Worm (Caenorhabditis elegans) whole organism, early embryonic: Measurements from ENCODE around the gene str-238.
A peak's percentile ranks its signal among the peaks of the same experiment; 100 is the strongest.

ENCODE experiments used
- B0310.2 ChIP-seq: sonication (generic microtip); optimal IDR thresholded peaks from 2 replicates; lab custom pipeline; 2016; ENCODE audit warnings: mild to moderate bottlenecking, missing genetic modification characterization, missing compliant biosample characterization
- F13C5.2 ChIP-seq: sonication (generic microtip); optimal IDR thresholded peaks from 2 replicates; lab custom pipeline; 2017; ENCODE audit warnings: mild to moderate bottlenecking, missing genetic modification characterization, inconsistent platforms, missing compliant biosample characterization
- aly-1 ChIP-seq: sonication (generic microtip); optimal IDR thresholded peaks from 2 replicates; lab custom pipeline; 2016; ENCODE audit warnings: missing genetic modification characterization, missing compliant biosample characterization
- ama-1 ChIP-seq: fragments of 150-350 bp; optimal IDR thresholded peaks from 2 replicates; lab custom pipeline; 2014
- ceh-13 ChIP-seq: fragments of 200-800 bp; sonication (Bioruptor generic); optimal IDR thresholded peaks from 2 replicates; lab custom pipeline; 2018; ENCODE audit warnings: mild to moderate bottlenecking, missing genetic modification characterization, missing compliant biosample characterization
- ceh-36 ChIP-seq: sonication (generic microtip); optimal IDR thresholded peaks from 2 replicates; lab custom pipeline; 2016; ENCODE audit warnings: missing genetic modification characterization, inconsistent platforms, missing compliant biosample characterization
- ets-7 ChIP-seq: sonication (generic microtip); optimal IDR thresholded peaks from 2 replicates; lab custom pipeline; 2016; ENCODE audit warnings: missing genotype, missing genetic modification characterization, missing compliant biosample characterization
- flt-1 ChIP-seq: fragments of 200-800 bp; sonication (Bioruptor generic); IDR thresholded peaks from 2 replicates; pipeline ENCODE4 v1.3.6; 2022; ENCODE audit warnings: missing genetic modification characterization, missing compliant biosample characterization
- hmbx-1 ChIP-seq: sonication (generic microtip); optimal IDR thresholded peaks from 2 replicates; lab custom pipeline; 2016; ENCODE audit warnings: mild to moderate bottlenecking, missing genetic modification characterization, missing compliant biosample characterization
- hmg-4 ChIP-seq: fragments of 200-800 bp; sonication (Bioruptor generic); optimal IDR thresholded peaks from 2 replicates; lab custom pipeline; 2018; ENCODE audit warnings: mild to moderate bottlenecking, missing genetic modification characterization, missing compliant biosample characterization
- hnd-1 ChIP-seq: sonication (generic microtip); optimal IDR thresholded peaks from 2 replicates; lab custom pipeline; 2016; ENCODE audit warnings: missing genetic modification characterization, missing compliant biosample characterization
- pes-1 ChIP-seq: fragments of 200-800 bp; sonication (Bioruptor generic); IDR thresholded peaks from 2 replicates; pipeline ENCODE4 v1.3.6; 2022; ENCODE audit warnings: missing genetic modification reagents, missing genetic modification characterization, missing compliant biosample characterization
- scrt-1 ChIP-seq: fragments of 200-800 bp; sonication (Bioruptor generic); IDR thresholded peaks from 2 replicates; pipeline ENCODE4 v1.3.6; 2022; ENCODE audit warnings: missing genetic modification characterization, missing compliant biosample characterization
- sea-1 ChIP-seq: fragments of 200-800 bp; sonication (Bioruptor generic); conservative IDR thresholded peaks from 2 replicates; pipeline ENCODE4 v1.3.6; 2022; ENCODE audit warnings: missing genetic modification characterization, missing compliant biosample characterization
- tbx-11 ChIP-seq: fragments of 200-800 bp; sonication (Bioruptor generic); IDR thresholded peaks from 2 replicates; pipeline ENCODE4 v1.3.6; 2022; ENCODE audit warnings: missing genetic modification characterization, missing compliant biosample characterization
- tbx-37 ChIP-seq: fragments of 200-800 bp; sonication (Bioruptor generic); conservative IDR thresholded peaks from 2 replicates; pipeline ENCODE4 v1.3.6; 2022; ENCODE audit warnings: missing genetic modification reagents, missing genetic modification characterization, missing compliant biosample characterization
- tra-4 ChIP-seq: sonication (generic microtip); optimal IDR thresholded peaks from 2 replicates; lab custom pipeline; 2017; ENCODE audit warnings: missing genetic modification characterization, missing compliant biosample characterization

The str-238 gene

DNA sequence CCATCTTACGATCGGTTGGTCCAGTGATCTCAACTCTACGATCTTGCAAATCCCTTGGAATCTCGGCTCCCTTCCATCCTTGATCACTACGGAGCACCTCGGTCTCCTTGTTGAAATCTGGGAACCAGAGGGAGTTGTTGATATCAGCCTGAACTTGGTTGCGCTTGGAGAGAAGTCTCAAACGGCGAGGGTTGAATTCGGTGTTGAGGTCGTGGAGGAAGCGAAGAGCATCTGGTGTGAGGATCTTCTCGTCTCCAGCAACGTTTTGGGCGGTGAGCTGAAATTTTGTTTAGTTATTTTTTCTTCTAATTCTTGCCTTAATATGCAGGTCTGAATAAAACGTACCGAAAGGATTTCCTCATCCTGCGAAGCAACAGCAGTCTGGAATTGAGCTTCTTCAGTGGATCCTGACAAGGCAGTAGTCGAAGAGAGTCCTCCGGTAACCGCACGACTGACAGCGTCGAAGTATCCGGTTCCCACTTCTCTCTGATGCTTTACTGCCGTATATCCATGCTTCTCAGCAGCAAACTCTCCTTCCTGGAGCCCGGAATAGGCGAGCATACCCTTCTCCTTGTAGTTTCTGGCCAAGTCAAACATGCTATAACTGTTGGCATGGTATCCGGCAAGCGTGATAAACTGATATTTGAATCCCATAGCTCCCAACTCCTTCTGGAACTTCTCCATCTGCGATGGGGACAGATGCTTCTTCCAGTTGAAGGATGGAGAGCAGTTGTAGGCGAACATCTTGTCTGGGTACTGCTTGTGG lies 38.8 kb upstream of the str-238 start:
- no peak for TF ChIP-seq tbx-37 (GFP tag; lab: Robert Waterston, UW)
- TF ChIP-seq aly-1 = peak; percentile 12

DNA sequence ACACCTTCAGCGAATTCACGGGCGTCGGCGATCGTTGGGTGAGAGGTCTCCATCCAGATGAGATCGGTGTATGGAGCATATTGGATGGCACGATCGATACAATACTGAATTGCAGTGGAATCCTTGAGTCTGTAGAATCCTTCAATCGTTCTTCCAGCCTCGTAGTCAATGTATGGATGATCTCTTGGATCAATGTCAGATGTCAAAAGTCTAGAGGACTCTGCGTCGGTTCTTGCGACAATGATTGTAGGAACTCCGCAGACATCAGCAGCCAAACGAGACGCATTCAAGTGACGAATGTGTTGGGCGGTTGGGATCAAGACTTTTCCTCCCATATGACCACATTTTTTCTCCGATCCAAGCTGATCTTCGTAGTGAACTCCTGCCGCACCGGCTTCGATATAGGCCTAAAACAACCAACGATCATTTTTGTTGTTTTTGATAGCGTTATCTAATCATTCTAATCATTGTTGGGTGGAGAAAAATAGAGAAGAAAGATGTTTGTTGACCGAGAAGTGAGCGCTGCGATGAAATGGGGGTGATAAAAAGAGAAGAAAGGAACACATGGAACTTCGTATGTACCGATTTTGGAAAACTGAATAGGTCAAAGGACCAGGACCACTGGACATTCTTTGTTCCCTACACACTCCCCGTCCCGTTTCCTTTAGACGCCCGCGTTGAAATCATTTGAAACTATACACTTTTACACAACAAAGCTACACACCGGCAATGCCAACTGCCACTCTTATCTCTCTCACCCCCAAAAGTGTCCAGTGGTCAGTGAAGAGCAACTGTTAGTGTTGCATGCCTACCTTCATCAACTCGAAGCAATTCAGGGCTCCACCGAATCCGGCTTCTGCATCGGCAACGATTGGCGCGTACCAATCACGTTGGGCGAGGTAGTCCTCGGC lies 38.0 kb upstream of the str-238 start:
- no peak for TF ChIP-seq hnd-1 (tag; lab: Kevin White, UChicago)
- no peak for TF ChIP-seq tbx-37 (GFP tag; lab: Robert Waterston, UW)
- no peak for TF ChIP-seq F13C5.2
- TF ChIP-seq aly-1 = no peak

DNA sequence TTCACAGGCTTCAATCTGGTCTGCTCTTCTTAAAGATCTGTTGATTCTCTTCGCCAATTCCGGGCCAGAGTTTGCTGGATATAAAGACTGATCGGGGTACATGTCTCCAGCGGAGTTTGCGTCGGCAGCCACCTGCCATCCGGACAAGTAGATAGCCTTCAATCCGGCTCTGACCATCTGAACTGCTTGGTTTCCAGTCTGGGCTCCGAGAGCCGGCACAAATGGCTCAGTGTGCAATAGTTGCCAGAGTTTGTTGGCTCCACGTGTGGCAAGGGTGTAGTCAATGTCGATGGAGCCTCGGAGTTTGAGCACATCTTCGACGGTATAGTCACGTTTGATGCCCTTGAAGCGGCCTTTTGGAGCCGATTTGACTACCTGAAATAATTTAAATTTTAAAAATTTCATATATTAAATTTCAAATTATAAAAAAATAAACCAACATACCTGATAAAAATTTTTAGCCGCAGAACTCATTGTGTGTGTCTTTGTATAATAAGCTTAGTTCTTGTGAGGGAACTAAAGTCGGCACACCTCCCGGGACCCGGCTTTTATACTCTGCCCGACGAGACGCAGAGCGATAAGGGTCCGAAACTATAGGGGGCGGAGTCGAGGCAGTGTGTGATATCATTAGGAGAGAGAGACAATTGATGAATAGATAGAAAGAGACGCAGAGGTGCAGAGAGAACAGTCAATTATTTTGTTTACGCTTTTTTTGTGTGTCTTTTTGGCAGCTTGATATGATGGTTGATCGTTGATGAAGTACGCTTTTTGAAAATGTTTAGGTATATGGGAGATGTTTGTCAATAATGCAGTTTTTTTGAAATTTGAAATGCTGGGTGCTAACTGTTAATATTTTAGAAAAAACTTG lies 37.1 kb upstream of the str-238 start, which contains the start of the genes icl-1 and srh-2:
TSS of gene icl-1 (minus strand) at position 521 of the 868 bp plus-strand sequence.
TSS of gene srh-2 (plus strand) at position 818 of the 868 bp plus-strand sequence.
- no peak for TF ChIP-seq tbx-11 (GFP tag; lab: Robert Waterston, UW)
- no peak for TF ChIP-seq ama-1
- no peak for TF ChIP-seq ets-7 (tag; lab: Kevin White, UChicago)

DNA sequence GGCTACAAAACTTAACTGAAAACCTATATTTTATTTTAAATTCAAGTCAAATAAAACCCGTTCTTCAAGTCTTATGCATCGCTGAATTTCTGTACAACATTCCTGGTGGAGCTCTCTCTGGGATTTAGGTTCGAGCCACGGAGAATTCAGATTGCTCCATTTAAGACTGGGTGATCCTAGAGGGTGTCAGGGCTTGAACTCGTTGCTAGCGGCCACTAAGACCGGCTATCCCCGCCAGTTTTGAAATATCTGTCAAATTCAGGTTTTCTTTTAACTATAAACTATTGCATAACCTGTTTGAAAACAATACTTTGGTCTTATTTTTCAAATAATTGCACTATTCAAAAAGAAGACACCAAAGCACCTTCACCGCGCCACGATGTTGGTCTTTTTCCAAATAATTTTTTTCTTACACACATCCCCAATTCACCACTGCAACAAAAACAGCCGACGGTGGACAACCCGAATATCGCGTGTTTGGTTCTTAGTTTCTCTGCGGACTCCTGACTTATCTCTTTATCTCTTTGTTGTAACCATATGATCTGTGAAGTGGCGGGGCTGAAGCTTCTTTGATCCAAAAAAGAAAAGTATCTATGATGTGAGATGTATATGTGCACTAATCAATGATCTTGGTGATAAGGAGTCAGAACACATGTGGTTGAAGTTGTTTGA lies 35.9 kb upstream of the str-238 start:
- TF ChIP-seq B0310.2 (tag; lab: Kevin White, UChicago) (no peak), hnd-1 (tag; lab: Kevin White, UChicago) (no peak), flt-1 (no peak), ceh-13 (GFP tag; lab: Kevin White, UChicago) (no peak), ama-1 (no peak)

ce11 chrV:730216-730615 lies 34.6 kb upstream of the str-238 start:
- TF ChIP-seq aly-1 = no peak
- no peak for TF ChIP-seq tbx-37 (GFP tag; lab: Robert Waterston, UW)
- TF ChIP-seq tbx-11 (GFP tag; lab: Robert Waterston, UW) = no peak
- TF ChIP-seq tra-4 = no peak
- no peak for TF ChIP-seq sea-1 (GFP tag; lab: Robert Waterston, UW)
- no peak for TF ChIP-seq ets-7 (tag; lab: Kevin White, UChicago)
- TF ChIP-seq ceh-36 (tag; lab: Kevin White, UChicago) = no peak
- no peak for TF ChIP-seq scrt-1
- no peak for TF ChIP-seq B0310.2 (tag; lab: Kevin White, UChicago)
- TF ChIP-seq hnd-1 (tag; lab: Kevin White, UChicago) = no peak
- no peak for TF ChIP-seq ceh-13 (GFP tag; lab: Kevin White, UChicago)
- TF ChIP-seq flt-1 = no peak
- no peak for TF ChIP-seq F13C5.2
- TF ChIP-seq pes-1 (GFP tag; lab: Robert Waterston, UW) = no peak
- TF ChIP-seq hmbx-1 = no peak

- TF ChIP-seq tbx-11 (GFP tag; lab: Robert Waterston, UW) = no peak
- no peak for TF ChIP-seq ceh-36 (tag; lab: Kevin White, UChicago)
- no peak for TF ChIP-seq scrt-1
- TF ChIP-seq tra-4 = no peak
- no peak for TF ChIP-seq ceh-13 (GFP tag; lab: Kevin White, UChicago)
- TF ChIP-seq sea-1 (GFP tag; lab: Robert Waterston, UW) = no peak
These were observed 33.5 kb upstream of the str-238 start for ce11 chrV:731330-731729.

- no peak for TF ChIP-seq sea-1 (GFP tag; lab: Robert Waterston, UW)
- TF ChIP-seq aly-1 = no peak
- no peak for TF ChIP-seq hmbx-1
- no peak for TF ChIP-seq hmg-4 (GFP tag; lab: Kevin White, UChicago)
- no peak for TF ChIP-seq tra-4
- no peak for TF ChIP-seq ceh-36 (tag; lab: Kevin White, UChicago)
- TF ChIP-seq ets-7 (tag; lab: Kevin White, UChicago) = no peak
- TF ChIP-seq flt-1 = no peak
These were observed 28.7 kb upstream of the str-238 start, which contains the start of gene srj-25 for ce11 chrV:736171-736570. srj-25 (minus strand) TSS chrV:736271.

ce11 chrV:738770-739169 lies 26.1 kb upstream of the str-238 start, which contains the start of gene srj-24:
srj-24 (minus strand) TSS chrV:738870.
- TF ChIP-seq tbx-11 (GFP tag; lab: Robert Waterston, UW) (no peak), hnd-1 (tag; lab: Kevin White, UChicago) (no peak), ets-7 (tag; lab: Kevin White, UChicago) (no peak), sea-1 (GFP tag; lab: Robert Waterston, UW) (no peak), F13C5.2 (no peak), scrt-1 (no peak), B0310.2 (tag; lab: Kevin White, UChicago) (no peak), tbx-37 (GFP tag; lab: Robert Waterston, UW) (no peak), ceh-13 (GFP tag; lab: Kevin White, UChicago) (no peak), hmg-4 (GFP tag; lab: Kevin White, UChicago) (no peak), aly-1 (no peak), flt-1 (no peak), tra-4 (no peak), ceh-36 (tag; lab: Kevin White, UChicago) (no peak), hmbx-1 (no peak), ama-1 (no peak), pes-1 (GFP tag; lab: Robert Waterston, UW) (no peak)
